Fruit fly (Drosophila melanogaster) whole organism, embryonic: Measurements from ENCODE around the gene ps.
A peak's percentile ranks its signal among the peaks of the same experiment; 100 is the strongest.

Experiments used
- Ada2b ChIP-seq: fragments of 200-800 bp; sonication (Bioruptor generic); IDR thresholded peaks from 2 replicates; pipeline ENCODE4 v1.3.6; 2022; ENCODE audit warnings: missing biosample characterization, missing genetic modification characterization
- Antp ChIP-seq: fragments of 200-800 bp; sonication (Bioruptor generic); optimal IDR thresholded peaks from 3 replicates; lab custom pipeline; 2016; ENCODE audit warnings: missing biosample characterization, missing genetic modification characterization
- Awh ChIP-seq: fragments of 200-800 bp; sonication (Bioruptor generic); IDR thresholded peaks from 2 replicates; pipeline ENCODE4, ENCODE4 v1.3.6; 2022; ENCODE audit warnings: missing biosample characterization, missing genetic modification characterization
- CG10462 ChIP-seq: fragments of 200-800 bp; sonication (Bioruptor generic); optimal IDR thresholded peaks from 2 replicates; lab custom pipeline; 2016; ENCODE audit warnings: missing biosample characterization, missing genetic modification characterization
- CG11398 ChIP-seq: fragments of 200-800 bp; sonication (Bioruptor generic); optimal IDR thresholded peaks from 2 replicates; lab custom pipeline; 2016; ENCODE audit warnings: missing biosample characterization, missing genetic modification characterization
- CG11696 ChIP-seq: fragments of 200-800 bp; sonication (Bioruptor generic); IDR thresholded peaks from 2 replicates; pipeline ENCODE4 v1.3.6; 2022; ENCODE audit warnings: missing biosample characterization, missing genetic modification characterization
- CG11723 ChIP-seq: fragments of 200-800 bp; sonication (Bioruptor generic); optimal IDR thresholded peaks from 2 replicates; lab custom pipeline; 2017; ENCODE audit warnings: missing biosample characterization, mild to moderate bottlenecking, missing genetic modification characterization
- CG1603 ChIP-seq: fragments of 200-800 bp; sonication (Bioruptor generic); optimal IDR thresholded peaks from 2 replicates; lab custom pipeline; 2019; ENCODE audit warnings: missing biosample characterization, mild to moderate bottlenecking, missing genetic modification characterization, moderate library complexity
- CG17328 ChIP-seq: fragments of 200-800 bp; sonication (Bioruptor generic); IDR thresholded peaks from 2 replicates; pipeline ENCODE4 v1.3.6; 2022; ENCODE audit warnings: missing biosample characterization, missing genetic modification characterization
- CG2199 ChIP-seq: fragments of 200-800 bp; sonication (Bioruptor generic); IDR thresholded peaks from 3 replicates; pipeline ENCODE4 v1.3.6; 2022; ENCODE audit warnings: missing biosample characterization, missing genetic modification characterization
- CG3065 ChIP-seq: fragments of 200-800 bp; sonication (Bioruptor generic); optimal IDR thresholded peaks from 2 replicates; lab custom pipeline; 2016; ENCODE audit warnings: missing biosample characterization, missing genetic modification characterization
- CG4854 ChIP-seq: fragments of 200-800 bp; sonication (Bioruptor generic); optimal IDR thresholded peaks from 2 replicates; lab custom pipeline; 2016; ENCODE audit warnings: missing biosample characterization, missing genetic modification characterization, inconsistent platforms
- CG6689 ChIP-seq: fragments of 200-800 bp; sonication (Bioruptor generic); IDR thresholded peaks from 2 replicates; pipeline ENCODE4 v1.3.6; 2022; ENCODE audit warnings: missing biosample characterization, missing genetic modification characterization
- CG7839 ChIP-seq: fragments of 200-800 bp; sonication (Bioruptor generic); optimal IDR thresholded peaks from 3 replicates; lab custom pipeline; 2018; ENCODE audit warnings: missing biosample characterization, mild to moderate bottlenecking, missing genetic modification characterization, moderate library complexity
- CG8388 ChIP-seq: fragments of 200-800 bp; sonication (Bioruptor generic); optimal IDR thresholded peaks from 2 replicates; lab custom pipeline; 2019; ENCODE audit warnings: missing biosample characterization, mild to moderate bottlenecking, missing genetic modification characterization, moderate library complexity
- Chrac-16 ChIP-seq: fragments of 200-800 bp; sonication (Bioruptor generic); optimal IDR thresholded peaks from 3 replicates; lab custom pipeline; 2016; ENCODE audit warnings: missing biosample characterization, missing genetic modification characterization
- CrebB ChIP-seq: fragments of 200-800 bp; sonication (Bioruptor generic); optimal IDR thresholded peaks from 3 replicates; lab custom pipeline; 2018; ENCODE audit warnings: missing biosample characterization, mild to moderate bottlenecking, missing genetic modification characterization
- Dad ChIP-seq: fragments of 200-800 bp; sonication (Bioruptor generic); optimal IDR thresholded peaks from 3 replicates; lab custom pipeline; 2016; ENCODE audit warnings: missing biosample characterization, missing genetic modification characterization
- Dek ChIP-seq: fragments of 200-800 bp; sonication (Bioruptor generic); optimal IDR thresholded peaks from 3 replicates; lab custom pipeline; 2019; ENCODE audit warnings: missing biosample characterization, mild to moderate bottlenecking, missing genetic modification characterization, moderate library complexity
- Ets97D ChIP-seq: fragments of 200-800 bp; sonication (Bioruptor generic); optimal IDR thresholded peaks from 3 replicates; lab custom pipeline; 2016; ENCODE audit warnings: missing biosample characterization, missing genetic modification characterization
- GATAe ChIP-seq: fragments of 200-800 bp; sonication (Bioruptor generic); conservative IDR thresholded peaks from 2 replicates; pipeline ENCODE4 v1.3.6; 2022; ENCODE audit warnings: missing biosample characterization, missing genetic modification characterization
- HLHmδ ChIP-seq: fragments of 200-800 bp; sonication (Bioruptor generic); optimal IDR thresholded peaks from 2 replicates; lab custom pipeline; 2018; ENCODE audit warnings: missing biosample characterization, mild to moderate bottlenecking, missing genetic modification characterization, moderate library complexity
- Hand ChIP-seq: fragments of 200-800 bp; sonication (Bioruptor generic); optimal IDR thresholded peaks from 2 replicates; lab custom pipeline; 2017; ENCODE audit warnings: mild to moderate bottlenecking, missing biosample characterization, missing genetic modification reagents, missing genetic modification characterization
- Med ChIP-seq: fragments of 200-800 bp; sonication (Bioruptor generic); peaks from one replicate; lab custom pipeline; 2016; ENCODE audit warnings: missing biosample characterization, missing genetic modification characterization, mild to moderate bottlenecking, inconsistent platforms, moderate library complexity
- Poxn ChIP-seq: fragments of 200-800 bp; sonication (Bioruptor generic); IDR thresholded peaks from 2 replicates; pipeline ENCODE4 v1.3.6; 2022; ENCODE audit warnings: missing biosample characterization, missing genetic modification characterization
- Spps ChIP-seq: fragments of 200-800 bp; sonication (Bioruptor generic); optimal IDR thresholded peaks from 2 replicates; lab custom pipeline; 2018; ENCODE audit warnings: missing biosample characterization, mild to moderate bottlenecking, missing genetic modification characterization
- ap ChIP-seq: fragments of 200-800 bp; sonication (Bioruptor generic); IDR thresholded peaks from 2 replicates; pipeline ENCODE4 v1.3.6; 2022; ENCODE audit warnings: missing biosample characterization, missing genetic modification characterization
- bigmax ChIP-seq: fragments of 200-800 bp; sonication (Bioruptor generic); optimal IDR thresholded peaks from 2 replicates; lab custom pipeline; 2018; ENCODE audit warnings: missing biosample characterization, mild to moderate bottlenecking, missing genetic modification characterization
- bowl ChIP-seq: fragments of 200-800 bp; sonication (Bioruptor generic); IDR thresholded peaks from 2 replicates; pipeline ENCODE4 v1.3.6; 2022; ENCODE audit warnings: missing biosample characterization, missing genetic modification characterization
- br ChIP-seq: fragments of >200 bp; optimal IDR thresholded peaks from 2 replicates; lab custom pipeline; 2017
- chif ChIP-seq, 2 experiments: fragments of 200-800 bp; sonication (Bioruptor generic); optimal IDR thresholded peaks; 3 replicates each; lab custom pipeline; 2016; ENCODE audit warnings: missing biosample characterization in 2 of 2, missing genetic modification characterization in 2 of 2
- chn ChIP-seq: fragments of 200-800 bp; sonication (Bioruptor generic); optimal IDR thresholded peaks from 2 replicates; lab custom pipeline; 2016; ENCODE audit warnings: missing biosample characterization, missing genetic modification characterization
- ci ChIP-seq: fragments of 200-800 bp; sonication (Bioruptor generic); IDR thresholded peaks from 3 replicates; pipeline ENCODE4 v1.3.6; 2022; ENCODE audit warnings: missing biosample characterization, missing genetic modification characterization
- cwo ChIP-seq: fragments of 200-800 bp; sonication (Bioruptor generic); optimal IDR thresholded peaks from 3 replicates; lab custom pipeline; 2017; ENCODE audit warnings: missing biosample characterization, missing genetic modification characterization, mild to moderate bottlenecking, moderate library complexity, missing genetic modification reagents
- dm ChIP-seq: fragments of 200-800 bp; sonication (Bioruptor generic); optimal IDR thresholded peaks from 3 replicates; lab custom pipeline; 2016; ENCODE audit warnings: missing biosample characterization, missing genetic modification characterization
- insv ChIP-seq, 2 experiments: fragments of 200-800 bp; sonication (Bioruptor generic); optimal IDR thresholded peaks; 3 replicates each; lab custom pipeline; 2016 to 2018; ENCODE audit warnings: missing biosample characterization in 2 of 2, missing genetic modification characterization in 2 of 2
- nom ChIP-seq: fragments of 200-800 bp; sonication (Bioruptor generic); optimal IDR thresholded peaks from 2 replicates; lab custom pipeline; 2017; ENCODE audit warnings: missing biosample characterization, missing genetic modification characterization, mild to moderate bottlenecking, moderate library complexity, missing genetic modification reagents
- p53 ChIP-seq: fragments of 200-800 bp; sonication (Bioruptor generic); optimal IDR thresholded peaks from 2 replicates; lab custom pipeline; 2016; ENCODE audit warnings: missing biosample characterization, missing genetic modification characterization
- pan ChIP-seq, 4 experiments: fragments of >200 bp in 3 of 4; fragments of 200-800 bp in 1 of 4; sonication (Bioruptor generic) in 1 of 4; optimal IDR thresholded peaks in 3 of 4; IDR thresholded peaks in 1 of 4; 2 replicates each; pipeline versions ENCODE4 v1.3.6 to Lab custom; 2017 to 2022; ENCODE audit warnings: missing biosample characterization in 2 of 4, missing genetic modification characterization in 2 of 4, mixed read lengths in 1 of 4
- pita ChIP-seq: fragments of 200-800 bp; sonication (Bioruptor generic); optimal IDR thresholded peaks from 2 replicates; lab custom pipeline; 2017; ENCODE audit warnings: missing biosample characterization, mild to moderate bottlenecking, missing genetic modification characterization
- tio ChIP-seq: fragments of 200-800 bp; sonication (Bioruptor generic); optimal IDR thresholded peaks from 2 replicates; lab custom pipeline; 2017; ENCODE audit warnings: missing biosample characterization, missing genetic modification characterization, inconsistent platforms
- tna ChIP-seq: fragments of 200-800 bp; sonication (Bioruptor generic); IDR thresholded peaks from 2 replicates; pipeline ENCODE4 v1.3.6; 2022; ENCODE audit warnings: missing biosample characterization, missing genetic modification characterization; ENCODE audit not compliant: partially characterized antibody
- twi ChIP-seq: fragments of 200-800 bp; optimal IDR thresholded peaks from 2 replicates; lab custom pipeline; 2019; ENCODE audit warnings: missing biosample characterization, mild to moderate bottlenecking, missing genetic modification characterization, moderate library complexity
- usp ChIP-seq: fragments of >200 bp; optimal IDR thresholded peaks from 2 replicates; lab custom pipeline; 2017; ENCODE audit warnings: missing biosample characterization, missing genetic modification characterization
- wek ChIP-seq: fragments of 200-800 bp; sonication (Bioruptor generic); optimal IDR thresholded peaks from 3 replicates; lab custom pipeline; 2018; ENCODE audit warnings: missing biosample characterization, mild to moderate bottlenecking, missing genetic modification characterization, moderate library complexity
- z ChIP-seq: fragments of 200-800 bp; sonication (Bioruptor generic); IDR thresholded peaks from 3 replicates; pipeline ENCODE4 v1.3.6; 2022; ENCODE audit warnings: missing biosample characterization, missing genetic modification characterization
- zfh1 ChIP-seq: fragments of 200-800 bp; sonication (Bioruptor generic); IDR thresholded peaks from 3 replicates; pipeline ENCODE4 v1.3.6; 2022; ENCODE audit warnings: missing biosample characterization, missing genetic modification characterization

The ps gene

dm6 chr3R:9502416-9502763 lies 84.7 kb downstream of the ps start, which contains the start of gene RhoL (continued):
- no peak for TF ChIP-seq zfh1 (GFP tag; lab: Robert Waterston, UW)

dm6 chr3R:9503329-9504088 lies 85.8 kb downstream of the ps start:
- TF ChIP-seq CG7839 (tag; lab: Kevin White, UChicago), result no peak
- TF ChIP-seq CG11398, result no peak
- TF ChIP-seq ap (GFP tag; lab: Robert Waterston, UW), result no peak
- TF ChIP-seq twi (tag; lab: Kevin White, UChicago), result peak; percentile 99
- peak; percentile 16 for TF ChIP-seq nom (GFP tag; lab: Kevin White, UChicago)
- no peak for TF ChIP-seq Poxn (GFP tag; lab: Robert Waterston, UW)
- peak; percentile 35 for TF ChIP-seq Ets97D
- TF ChIP-seq CG11696 (GFP tag; lab: Robert Waterston, UW), result no peak
- TF ChIP-seq pita (GFP tag; lab: Kevin White, UChicago), result no peak
- TF ChIP-seq p53 (GFP tag; lab: Kevin White, UChicago), result no peak
- TF ChIP-seq CG3065, result no peak
- peak; percentile 7 for TF ChIP-seq Med
- no peak for TF ChIP-seq bowl (GFP tag; lab: Robert Waterston, UW)
- no peak for TF ChIP-seq Dad (GFP tag; lab: Kevin White, UChicago)
- TF ChIP-seq CG8388 (GFP tag; lab: Kevin White, UChicago), result no peak
- no peak for TF ChIP-seq chif (GFP tag; optimal IDR thresholded peaks at IDR 0.05; lab: Kevin White, UChicago)
- TF ChIP-seq Ada2b (GFP tag; lab: Robert Waterston, UW), result no peak
- no peak for TF ChIP-seq CG11723 (GFP tag; lab: Kevin White, UChicago)
- TF ChIP-seq dm (GFP tag; lab: Kevin White, UChicago), result no peak
- TF ChIP-seq tna (GFP tag; lab: Robert Waterston, UW), result no peak
- TF ChIP-seq CG10462, result no peak
- TF ChIP-seq Hand (GFP tag; lab: Kevin White, UChicago), result no peak
- no peak for TF ChIP-seq cwo (GFP tag; lab: Kevin White, UChicago)
- no peak for TF ChIP-seq CrebB
- TF ChIP-seq tio (GFP tag; lab: Kevin White, UChicago), result no peak
- peak; percentile 36; the same call in 1 of the 3 replicates for TF ChIP-seq ci (GFP tag; lab: Robert Waterston, UW)
- TF ChIP-seq HLHmδ (GFP tag; lab: Kevin White, UChicago), result peak; percentile 30
- no peak for TF ChIP-seq GATAe (GFP tag; lab: Robert Waterston, UW)
- no peak for TF ChIP-seq br (lab: Kevin White, UChicago)
- TF ChIP-seq wek (GFP tag; lab: Kevin White, UChicago), result peak; percentile 15
- no peak for TF ChIP-seq usp (GFP tag; lab: Kevin White, UChicago)
- TF ChIP-seq Antp, result no peak
- peak in 1 of 2 experiments; percentile 37 for TF ChIP-seq insv (GFP tag; optimal IDR thresholded peaks at IDR 0.05; lab: Kevin White, UChicago)
- TF ChIP-seq Awh (GFP tag; lab: Robert Waterston, UW), result no peak
- TF ChIP-seq CG2199, result no peak
- TF ChIP-seq z (GFP tag; lab: Robert Waterston, UW), result 0 out of 3 replicates have a peak, but pooled peaks have one; percentile 20
- no peak for TF ChIP-seq chn (GFP tag; lab: Kevin White, UChicago)
- no peak for TF ChIP-seq Chrac-16 (GFP tag; lab: Kevin White, UChicago)
- 0 out of 3 replicates have a peak, but pooled peaks have one; percentile 4 for TF ChIP-seq zfh1 (GFP tag; lab: Robert Waterston, UW)
- TF ChIP-seq CG6689 (GFP tag; lab: Robert Waterston, UW), result no peak
- no peak for TF ChIP-seq CG4854 (GFP tag; lab: Kevin White, UChicago)
- TF ChIP-seq Dek (tag; lab: Kevin White, UChicago), result no peak
- no peak for TF ChIP-seq pan (optimal IDR thresholded peaks at IDR 0.05; lab: Kevin White, UChicago)
- TF ChIP-seq pan (GFP tag; optimal IDR thresholded peaks at IDR 0.05 in 1 of 2, IDR thresholded peaks at IDR 0.05 in 1 of 2), result no peak
- TF ChIP-seq CG1603 (tag; lab: Kevin White, UChicago), result peak; percentile 11
- no peak for TF ChIP-seq Spps (tag; lab: Kevin White, UChicago)
- TF ChIP-seq CG17328 (GFP tag; lab: Robert Waterston, UW), result no peak
- no peak for TF ChIP-seq bigmax
